Worm (Caenorhabditis elegans) whole organism, L3 larva: ENCODE measurements around the gene bus-18.

Experiments
- R02D3.7 ChIP-seq: fragments of 150-350 bp; optimal IDR thresholded peaks from 2 replicates; lab custom pipeline; 2014; ENCODE audit warnings: missing biosample characterization, missing genetic modification characterization
- ZK546.5 ChIP-seq: sonication (generic microtip); optimal IDR thresholded peaks from 2 replicates; lab custom pipeline; 2017; ENCODE audit warnings: missing biosample characterization, missing genetic modification characterization
- ceh-28 ChIP-seq: fragments of 150-350 bp; optimal IDR thresholded peaks from 2 replicates; lab custom pipeline; 2014; ENCODE audit warnings: missing biosample characterization, missing genetic modification reagents, missing genetic modification characterization
- ceh-9 ChIP-seq: sonication (generic microtip); optimal IDR thresholded peaks from 2 replicates; lab custom pipeline; 2018; ENCODE audit warnings: missing biosample characterization, missing genetic modification characterization
- daf-12 ChIP-seq: fragments of 150-350 bp; optimal IDR thresholded peaks from 2 replicates; lab custom pipeline; 2014; ENCODE audit warnings: missing biosample characterization, missing genetic modification reagents, missing genetic modification characterization
- egl-27 ChIP-seq: sonication (generic microtip); optimal IDR thresholded peaks from 4 replicates; lab custom pipeline; 2017; ENCODE audit warnings: missing biosample characterization, missing genetic modification reagents, missing genetic modification characterization
- elt-1 ChIP-seq: fragments of 150-350 bp; optimal IDR thresholded peaks from 2 replicates; lab custom pipeline; 2014; ENCODE audit warnings: missing biosample characterization, missing genetic modification characterization
- elt-2 ChIP-seq: sonication (generic microtip); optimal IDR thresholded peaks from 2 replicates; lab custom pipeline; 2016; ENCODE audit warnings: missing genetic modification reagents, mild to moderate bottlenecking, missing genetic modification characterization, missing compliant biosample characterization
- eor-1 ChIP-seq, 2 experiments: fragments of 150-350 bp; optimal IDR thresholded peaks; 2 replicates each; lab custom pipeline; 2014 to 2018; ENCODE audit warnings: missing biosample characterization in 2 of 2, missing genetic modification characterization in 2 of 2
- fkh-10 ChIP-seq: sonication (generic microtip); optimal IDR thresholded peaks from 2 replicates; lab custom pipeline; 2017; ENCODE audit warnings: missing biosample characterization, missing genetic modification reagents, missing genetic modification characterization
- fos-1 ChIP-seq: fragments of 150-350 bp; optimal IDR thresholded peaks from 2 replicates; lab custom pipeline; 2014; ENCODE audit warnings: missing biosample characterization, missing genetic modification characterization
- jun-1 ChIP-seq: fragments of 150-350 bp; optimal IDR thresholded peaks from 2 replicates; lab custom pipeline; 2014; ENCODE audit warnings: missing biosample characterization, missing genetic modification reagents, missing genetic modification characterization
- lsy-12 ChIP-seq: sonication (generic microtip); optimal IDR thresholded peaks from 2 replicates; lab custom pipeline; 2016; ENCODE audit warnings: mild to moderate bottlenecking, missing genetic modification characterization, missing compliant biosample characterization
- mdl-1 ChIP-seq: fragments of 150-350 bp; optimal IDR thresholded peaks from 2 replicates; lab custom pipeline; 2014; ENCODE audit warnings: missing biosample characterization, missing genetic modification characterization
- mml-1 ChIP-seq: fragments of 150-350 bp; sonication (generic microtip); optimal IDR thresholded peaks from 3 replicates; lab custom pipeline; 2014; ENCODE audit warnings: missing biosample characterization, missing genetic modification characterization
- nfya-1 ChIP-seq: sonication (generic microtip); optimal IDR thresholded peaks from 2 replicates; lab custom pipeline; 2017; ENCODE audit warnings: missing genetic modification characterization, mild to moderate bottlenecking, missing compliant biosample characterization, antibody characterized with exemption, moderate library complexity; ENCODE audit not compliant: insufficient read depth
- nhr-11 ChIP-seq: fragments of 150-350 bp; optimal IDR thresholded peaks from 2 replicates; lab custom pipeline; 2014; ENCODE audit warnings: missing biosample characterization, missing genetic modification characterization
- nhr-23 ChIP-seq: fragments of 150-350 bp; optimal IDR thresholded peaks from 2 replicates; lab custom pipeline; 2014; ENCODE audit warnings: missing biosample characterization, missing genetic modification reagents, missing genetic modification characterization
- nhr-237 ChIP-seq: fragments of 150-350 bp; optimal IDR thresholded peaks from 2 replicates; lab custom pipeline; 2014; ENCODE audit warnings: missing biosample characterization, missing genetic modification characterization
- nhr-25 ChIP-seq: sonication (generic microtip); optimal IDR thresholded peaks from 2 replicates; lab custom pipeline; 2017; ENCODE audit warnings: missing biosample characterization, missing genetic modification characterization
- nhr-28 ChIP-seq: fragments of 150-350 bp; optimal IDR thresholded peaks from 2 replicates; lab custom pipeline; 2014; ENCODE audit warnings: missing biosample characterization, missing genetic modification characterization
- nhr-43 ChIP-seq: sonication (generic microtip); optimal IDR thresholded peaks from 2 replicates; lab custom pipeline; 2016; ENCODE audit warnings: mild to moderate bottlenecking, missing genetic modification characterization, missing compliant biosample characterization; ENCODE audit not compliant: poor library complexity, severe bottlenecking
- nhr-67 ChIP-seq: fragments of 150-350 bp; optimal IDR thresholded peaks from 2 replicates; lab custom pipeline; 2014; ENCODE audit warnings: missing biosample characterization, missing genetic modification characterization
- nhr-76 ChIP-seq: fragments of 150-350 bp; sonication (generic microtip); optimal IDR thresholded peaks from 5 replicates; lab custom pipeline; 2014; ENCODE audit warnings: missing biosample characterization, missing genetic modification characterization
- nhr-77 ChIP-seq: fragments of 150-350 bp; optimal IDR thresholded peaks from 2 replicates; lab custom pipeline; 2014; ENCODE audit warnings: missing biosample characterization, missing genetic modification characterization
- pha-4 ChIP-seq: fragments of 150-350 bp; optimal IDR thresholded peaks from 2 replicates; lab custom pipeline; 2014; ENCODE audit warnings: missing biosample characterization, missing genetic modification reagents, missing genetic modification characterization
- pqm-1 ChIP-seq: fragments of 150-350 bp; optimal IDR thresholded peaks from 2 replicates; lab custom pipeline; 2017; ENCODE audit warnings: missing biosample characterization, missing genetic modification characterization, inconsistent platforms
- sea-2 ChIP-seq: fragments of 150-350 bp; sonication (generic microtip); optimal IDR thresholded peaks from 4 replicates; lab custom pipeline; 2014; ENCODE audit warnings: missing biosample characterization, missing genetic modification reagents, missing genetic modification characterization
- skn-1 ChIP-seq: fragments of 150-350 bp; optimal IDR thresholded peaks from 2 replicates; lab custom pipeline; 2014; ENCODE audit warnings: missing biosample characterization, missing genetic modification characterization
- snpc-4 ChIP-seq: fragments of 150-350 bp; optimal IDR thresholded peaks from 2 replicates; lab custom pipeline; 2014; ENCODE audit warnings: missing biosample characterization, missing genetic modification characterization
- tbx-2 ChIP-seq: sonication (generic microtip); optimal IDR thresholded peaks from 2 replicates; lab custom pipeline; 2016; ENCODE audit warnings: mild to moderate bottlenecking, missing genetic modification characterization, missing compliant biosample characterization
- ztf-11 ChIP-seq: fragments of 150-350 bp; optimal IDR thresholded peaks from 2 replicates; lab custom pipeline; 2014; ENCODE audit warnings: missing biosample characterization, missing genetic modification characterization
- ztf-4 ChIP-seq: fragments of 150-350 bp; optimal IDR thresholded peaks from 2 replicates; lab custom pipeline; 2014; ENCODE audit warnings: missing biosample characterization, missing genetic modification characterization

Gene bus-18

DNA sequence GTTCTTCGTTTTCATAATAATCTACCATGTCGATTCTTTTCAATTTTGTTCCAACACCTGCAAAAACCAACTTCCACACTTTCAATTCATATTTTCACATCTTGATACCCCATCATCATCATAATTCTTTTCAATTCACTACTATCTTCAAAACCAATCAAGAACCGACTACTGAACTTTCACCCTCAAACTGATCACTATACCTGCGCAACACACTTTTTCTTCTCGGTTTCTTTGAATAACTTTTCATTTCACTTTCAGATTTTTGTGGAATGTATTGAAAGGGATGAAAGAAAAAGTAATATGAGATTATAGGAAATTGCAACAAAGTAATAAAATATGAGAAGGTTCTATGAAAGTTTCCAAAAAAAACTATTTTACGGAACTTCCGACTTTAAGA lies 32.4 kb upstream of the bus-18 start:
- TF ChIP-seq mml-1 = no peak
- no peak for TF ChIP-seq nhr-11 (tag; lab: Kevin White, UChicago)
- TF ChIP-seq ztf-4 (tag; lab: Kevin White, UChicago) = no peak
- TF ChIP-seq mdl-1 (tag; lab: Kevin White, UChicago) = no peak
- no peak for TF ChIP-seq nhr-23
- TF ChIP-seq nhr-67 (tag; lab: Kevin White, UChicago) = no peak
- TF ChIP-seq elt-2 (tag; lab: Kevin White, UChicago) = no peak
- TF ChIP-seq lsy-12 = no peak
- TF ChIP-seq jun-1 (tag; lab: Kevin White, UChicago) = no peak
- TF ChIP-seq nhr-43 (tag; lab: Kevin White, UChicago) = no peak
- no peak for TF ChIP-seq pha-4 (tag; lab: Kevin White, UChicago)
- TF ChIP-seq skn-1 (tag; lab: Kevin White, UChicago) = no peak
- no peak for TF ChIP-seq elt-1

DNA sequence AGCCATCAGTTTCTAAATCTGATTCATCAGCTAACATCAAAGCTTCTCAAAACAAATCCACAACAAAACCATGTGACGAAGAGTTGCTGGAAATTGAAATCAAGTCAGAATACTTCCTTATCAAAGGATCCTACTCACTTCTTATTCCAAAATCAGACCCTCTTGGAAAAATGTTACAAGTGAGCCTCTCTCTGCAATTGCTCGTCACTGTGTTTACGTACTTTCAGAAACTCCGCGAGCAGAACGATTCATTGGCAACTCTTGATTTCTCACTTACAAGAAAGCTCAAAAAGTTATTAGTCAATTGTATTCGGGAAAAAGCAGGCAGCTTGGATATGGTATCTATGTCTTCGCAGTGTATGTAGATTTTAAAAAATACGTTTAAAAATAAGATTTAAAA lies 22.0 kb upstream of the bus-18 start:
- no peak for TF ChIP-seq ztf-4 (tag; lab: Kevin White, UChicago)
- TF ChIP-seq sea-2 (GFP tag; lab: Kevin White, UChicago) = no peak
- no peak for TF ChIP-seq ceh-9 (tag; lab: Kevin White, UChicago)
- TF ChIP-seq nhr-28 (tag; lab: Kevin White, UChicago) = no peak
- no peak for TF ChIP-seq pqm-1
- TF ChIP-seq elt-1 = no peak
- TF ChIP-seq ztf-11 (tag; lab: Kevin White, UChicago) = no peak
- no peak for TF ChIP-seq jun-1 (tag; lab: Kevin White, UChicago)
- TF ChIP-seq fkh-10 = no peak
- TF ChIP-seq nhr-237 (tag; lab: Kevin White, UChicago) = no peak
- TF ChIP-seq nhr-43 (tag; lab: Kevin White, UChicago) = no peak
- no peak for TF ChIP-seq lsy-12
- TF ChIP-seq skn-1 (tag; lab: Kevin White, UChicago) = no peak
- TF ChIP-seq, all 47 proteins: peak for 0

DNA sequence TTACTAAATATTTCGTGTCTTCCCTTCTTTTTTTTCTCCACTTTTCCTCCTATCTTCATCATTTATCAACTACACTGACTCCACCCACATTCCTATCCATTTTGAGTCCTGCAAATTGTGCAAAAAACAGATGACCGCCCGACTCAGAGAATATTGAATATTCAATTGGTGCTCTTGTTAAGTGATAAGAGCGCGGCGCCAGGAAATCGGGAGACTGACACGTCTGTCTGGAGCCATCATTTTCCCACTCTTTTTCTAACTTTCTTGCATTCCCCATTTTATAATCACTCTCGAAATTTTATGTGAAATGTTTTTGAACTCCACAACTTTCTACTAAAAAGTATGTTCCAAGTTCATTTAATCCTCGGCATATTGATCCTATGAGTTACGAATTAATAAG lies 17.7 kb upstream of the bus-18 start:
- TF ChIP-seq jun-1 (tag; lab: Kevin White, UChicago) (no peak), pqm-1 (peak; percentile 7), R02D3.7 (tag; lab: Kevin White, UChicago) (no peak), nhr-77 (tag; lab: Kevin White, UChicago) (no peak), egl-27 (tag; lab: Kevin White, UChicago) (no peak), pha-4 (tag; lab: Kevin White, UChicago) (no peak), elt-2 (tag; lab: Kevin White, UChicago) (peak; percentile 64)
- TF ChIP-seq, all 47 proteins: peak for 2

DNA sequence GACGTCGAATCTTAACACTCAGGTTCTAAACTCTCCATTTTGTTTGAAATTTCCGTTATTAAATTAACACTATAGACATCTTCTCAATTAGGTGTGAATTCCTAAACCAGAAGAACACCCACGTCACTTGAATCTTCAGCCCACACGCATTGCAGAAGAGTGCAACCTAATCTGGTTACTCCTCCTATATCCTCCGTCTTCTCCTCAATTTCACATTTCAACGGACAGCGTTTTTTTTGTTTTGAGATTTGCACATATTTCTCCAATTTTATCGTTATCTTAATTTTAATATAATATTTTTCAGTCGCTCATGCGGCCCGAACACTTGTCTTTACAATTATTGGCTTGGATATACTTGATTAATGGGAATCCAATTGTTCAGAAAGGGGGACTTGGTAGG lies 16.2 kb upstream of the bus-18 start, which contains the start of gene smoc-1:
Gene smoc-1 (plus strand): TSS at position 301 of the 400 bp plus-strand sequence.
- TF ChIP-seq ceh-28 (tag; lab: Kevin White, UChicago) (no peak), nfya-1 (no peak), skn-1 (tag; lab: Kevin White, UChicago) (no peak), nhr-43 (tag; lab: Kevin White, UChicago) (no peak), elt-1 (no peak), nhr-11 (tag; lab: Kevin White, UChicago) (no peak)
- TF ChIP-seq, all 47 proteins: peak for 0

DNA sequence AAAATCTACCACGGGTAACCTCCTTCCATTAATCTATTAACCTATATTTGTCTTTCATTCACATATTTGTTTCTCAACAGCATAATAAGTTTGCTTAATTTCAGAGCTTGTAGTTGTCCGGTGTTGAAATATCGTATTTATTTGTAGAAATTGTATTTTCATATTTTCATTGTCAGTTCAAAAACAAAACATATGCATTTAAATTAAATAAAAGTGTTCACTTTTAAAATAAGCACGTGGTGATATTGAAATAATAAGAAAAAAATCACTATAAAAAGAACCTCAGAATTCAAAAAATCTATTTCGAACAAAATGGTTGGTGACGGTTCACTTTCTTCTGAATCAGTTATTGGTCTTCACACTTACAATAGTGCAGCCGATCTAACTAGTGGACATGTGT lies 14.9 kb upstream of the bus-18 start, which contains the start of gene T04F3.3:
Gene T04F3.3 (plus strand): TSS at position 301 of the 400 bp plus-strand sequence.
- TF ChIP-seq nhr-76 (tag; lab: Kevin White, UChicago) = no peak
- no peak for TF ChIP-seq fos-1
- no peak for TF ChIP-seq ceh-9 (tag; lab: Kevin White, UChicago)
- TF ChIP-seq skn-1 (tag; lab: Kevin White, UChicago) = no peak
- no peak for TF ChIP-seq nhr-77 (tag; lab: Kevin White, UChicago)
- no peak for TF ChIP-seq pha-4 (tag; lab: Kevin White, UChicago)
- no peak for TF ChIP-seq ZK546.5 (tag; lab: Kevin White, UChicago)
- TF ChIP-seq nfya-1 = no peak
- no peak for TF ChIP-seq daf-12
- no peak for TF ChIP-seq nhr-25 (tag; lab: Kevin White, UChicago)
- no peak for TF ChIP-seq mml-1
- no peak for TF ChIP-seq snpc-4 (tag; lab: Kevin White, UChicago)
- no peak for TF ChIP-seq mdl-1 (tag; lab: Kevin White, UChicago)
- no peak for TF ChIP-seq tbx-2 (tag; lab: Kevin White, UChicago)
- no peak for TF ChIP-seq eor-1 (tag; optimal IDR thresholded peaks at IDR 0.05; lab: Kevin White, UChicago)
